Fruit fly (Drosophila melanogaster) whole organism, embryonic: ENCODE data around the gene CG18545.

Source experiments
- Adf1 ChIP-seq: fragments of 200-800 bp; sonication (Bioruptor generic); IDR thresholded peaks from 2 replicates; pipeline ENCODE4 v1.3.6; 2022; ENCODE audit warnings: missing biosample characterization, missing genetic modification characterization
- Bgb ChIP-seq: fragments of 200-800 bp; sonication (Bioruptor generic); IDR thresholded peaks from 2 replicates; pipeline ENCODE4 v1.3.6; 2022; ENCODE audit warnings: missing biosample characterization, missing genetic modification characterization; ENCODE audit not compliant: partially characterized antibody
- CG10321 ChIP-seq: fragments of 200-800 bp; sonication (Bioruptor generic); IDR thresholded peaks from 2 replicates; pipeline ENCODE4 v1.3.6; 2022; ENCODE audit warnings: missing biosample characterization, missing genetic modification characterization
- CG11456 ChIP-seq: fragments of 200-800 bp; sonication (Bioruptor generic); IDR thresholded peaks from 3 replicates; pipeline ENCODE4 v1.3.6; 2022; ENCODE audit warnings: missing biosample characterization, missing genetic modification characterization
- CG11696 ChIP-seq: fragments of 200-800 bp; sonication (Bioruptor generic); IDR thresholded peaks from 2 replicates; pipeline ENCODE4 v1.3.6; 2022; ENCODE audit warnings: missing biosample characterization, missing genetic modification characterization
- CG14014 ChIP-seq: fragments of 200-800 bp; sonication (Bioruptor generic); IDR thresholded peaks from 2 replicates; pipeline ENCODE4 v1.3.6; 2022; ENCODE audit warnings: missing biosample characterization, missing genetic modification characterization
- CG15011 ChIP-seq: fragments of 200-800 bp; sonication (Bioruptor generic); optimal IDR thresholded peaks from 3 replicates; lab custom pipeline; 2018; ENCODE audit warnings: missing biosample characterization, mild to moderate bottlenecking, missing genetic modification characterization
- CG15073 ChIP-seq: fragments of 200-800 bp; sonication (Bioruptor generic); optimal IDR thresholded peaks from 2 replicates; lab custom pipeline; 2016; ENCODE audit warnings: missing biosample characterization, missing genetic modification characterization
- CG15696 ChIP-seq: fragments of 200-800 bp; sonication (Bioruptor generic); optimal IDR thresholded peaks from 2 replicates; lab custom pipeline; 2019; ENCODE audit warnings: missing biosample characterization, mild to moderate bottlenecking, missing genetic modification characterization, moderate library complexity
- CG18619 ChIP-seq: fragments of 200-800 bp; sonication (Bioruptor generic); optimal IDR thresholded peaks from 3 replicates; lab custom pipeline; 2017; ENCODE audit warnings: missing biosample characterization, mild to moderate bottlenecking, missing genetic modification characterization
- CG2678 ChIP-seq: fragments of 200-800 bp; sonication (Bioruptor generic); optimal IDR thresholded peaks from 3 replicates; lab custom pipeline; 2019; ENCODE audit warnings: missing biosample characterization, mild to moderate bottlenecking, missing genetic modification characterization, moderate library complexity
- CG32532 ChIP-seq: fragments of 200-800 bp; sonication (Bioruptor generic); IDR thresholded peaks from 2 replicates; pipeline ENCODE4 v1.3.6; 2022; ENCODE audit warnings: missing biosample characterization, missing genetic modification characterization
- CG32772 ChIP-seq: fragments of 200-800 bp; sonication (Bioruptor generic); IDR thresholded peaks from 2 replicates; pipeline ENCODE4 v1.3.6; 2022; ENCODE audit warnings: missing biosample characterization, missing genetic modification characterization
- CG6813 ChIP-seq: fragments of 200-800 bp; sonication (Bioruptor generic); optimal IDR thresholded peaks from 2 replicates; lab custom pipeline; 2017; ENCODE audit warnings: missing biosample characterization, missing genetic modification characterization, mild to moderate bottlenecking, moderate library complexity, missing genetic modification reagents
- CG8924 ChIP-seq: fragments of 200-800 bp; optimal IDR thresholded peaks from 3 replicates; lab custom pipeline; 2019; ENCODE audit warnings: missing biosample characterization, mild to moderate bottlenecking, missing genetic modification characterization, moderate library complexity
- CG9727 ChIP-seq: fragments of 200-800 bp; sonication (Bioruptor generic); optimal IDR thresholded peaks from 3 replicates; lab custom pipeline; 2017; ENCODE audit warnings: missing biosample characterization, mild to moderate bottlenecking, missing genetic modification characterization
- D19B ChIP-seq: fragments of 200-800 bp; sonication (Bioruptor generic); optimal IDR thresholded peaks from 2 replicates; lab custom pipeline; 2017; ENCODE audit warnings: missing biosample characterization, mild to moderate bottlenecking, missing genetic modification characterization
- Deaf1 ChIP-seq: fragments of 200-800 bp; optimal IDR thresholded peaks from 3 replicates; lab custom pipeline; 2019; ENCODE audit warnings: missing biosample characterization, mild to moderate bottlenecking, missing genetic modification characterization, moderate library complexity
- Ets65A ChIP-seq: fragments of 200-800 bp; sonication (Bioruptor generic); peaks from one replicate; lab custom pipeline; 2016; ENCODE audit warnings: missing biosample characterization, missing genetic modification characterization
- Fer2 ChIP-seq: fragments of 200-800 bp; sonication (Bioruptor generic); optimal IDR thresholded peaks from 2 replicates; lab custom pipeline; 2018; ENCODE audit warnings: missing biosample characterization, mild to moderate bottlenecking, missing genetic modification characterization, moderate library complexity
- Lim3 ChIP-seq: fragments of 200-800 bp; sonication (Bioruptor generic); IDR thresholded peaks from 2 replicates; pipeline ENCODE4 v1.3.6; 2022; ENCODE audit warnings: missing biosample characterization, missing genetic modification characterization
- Med ChIP-seq: fragments of 200-800 bp; sonication (Bioruptor generic); peaks from one replicate; lab custom pipeline; 2016; ENCODE audit warnings: missing biosample characterization, missing genetic modification characterization, mild to moderate bottlenecking, inconsistent platforms, moderate library complexity
- Nf-YB ChIP-seq: fragments of 200-800 bp; sonication (Bioruptor generic); optimal IDR thresholded peaks from 3 replicates; lab custom pipeline; 2019; ENCODE audit warnings: missing biosample characterization, mild to moderate bottlenecking, missing genetic modification characterization, moderate library complexity
- Nf-YC ChIP-seq: fragments of 200-800 bp; optimal IDR thresholded peaks from 3 replicates; lab custom pipeline; 2019; ENCODE audit warnings: missing biosample characterization, mild to moderate bottlenecking, missing genetic modification characterization, moderate library complexity
- Rfx ChIP-seq: fragments of 200-800 bp; sonication (Bioruptor generic); IDR thresholded peaks from 2 replicates; pipeline ENCODE4 v1.3.6; 2022; ENCODE audit warnings: missing biosample characterization, missing genetic modification characterization
- Sox100B ChIP-seq: fragments of 200-800 bp; sonication (Bioruptor generic); optimal IDR thresholded peaks from 3 replicates; lab custom pipeline; 2018; ENCODE audit warnings: missing biosample characterization, mild to moderate bottlenecking, missing genetic modification characterization
- Sox102F ChIP-seq: fragments of 200-800 bp; sonication (Bioruptor generic); optimal IDR thresholded peaks from 2 replicates; lab custom pipeline; 2018; ENCODE audit warnings: missing biosample characterization, mild to moderate bottlenecking, missing genetic modification characterization, moderate library complexity
- amos ChIP-seq: fragments of 200-800 bp; sonication (Bioruptor generic); IDR thresholded peaks from 2 replicates; pipeline ENCODE4 v1.3.6; 2022; ENCODE audit warnings: missing biosample characterization, missing genetic modification characterization; ENCODE audit not compliant: partially characterized antibody
- cg ChIP-seq: fragments of 200-800 bp; sonication (Bioruptor generic); optimal IDR thresholded peaks from 3 replicates; lab custom pipeline; 2019; ENCODE audit warnings: missing biosample characterization, mild to moderate bottlenecking, missing genetic modification characterization, moderate library complexity
- chinmo ChIP-seq: fragments of 200-800 bp; sonication (Bioruptor generic); IDR thresholded peaks from 4 replicates; pipeline ENCODE4 v1.3.6; 2022; ENCODE audit warnings: missing biosample characterization, missing genetic modification characterization; ENCODE audit not compliant: partially characterized antibody
- crol ChIP-seq: fragments of 200-800 bp; sonication (Bioruptor generic); IDR thresholded peaks from 2 replicates; pipeline ENCODE4 v1.3.6; 2022; ENCODE audit warnings: missing biosample characterization, missing genetic modification characterization
- dmrt11E ChIP-seq: fragments of 200-800 bp; sonication (Bioruptor generic); optimal IDR thresholded peaks from 3 replicates; lab custom pipeline; 2018; ENCODE audit warnings: missing biosample characterization, mild to moderate bottlenecking, missing genetic modification characterization, moderate library complexity
- en ChIP-seq: fragments of 200-800 bp; sonication (Bioruptor generic); optimal IDR thresholded peaks from 2 replicates; lab custom pipeline; 2016; ENCODE audit warnings: missing biosample characterization, missing genetic modification characterization
- ewg ChIP-seq: fragments of 200-800 bp; sonication (Bioruptor generic); optimal IDR thresholded peaks from 3 replicates; lab custom pipeline; 2017; ENCODE audit warnings: mild to moderate bottlenecking, missing biosample characterization, missing genetic modification reagents, missing genetic modification characterization
- insv ChIP-seq, 2 experiments: fragments of 200-800 bp; sonication (Bioruptor generic); optimal IDR thresholded peaks; 3 replicates each; lab custom pipeline; 2016 to 2018; ENCODE audit warnings: missing biosample characterization in 2 of 2, missing genetic modification characterization in 2 of 2
- ken ChIP-seq: fragments of 200-800 bp; sonication (Bioruptor generic); IDR thresholded peaks from 3 replicates; pipeline ENCODE4 v1.3.6; 2022; ENCODE audit warnings: missing biosample characterization, missing genetic modification characterization
- knrl ChIP-seq: fragments of 200-800 bp; sonication (Bioruptor generic); IDR thresholded peaks from 3 replicates; pipeline ENCODE4 v1.3.6; 2022; ENCODE audit warnings: missing biosample characterization, missing genetic modification characterization; ENCODE audit not compliant: partially characterized antibody
- nom ChIP-seq: fragments of 200-800 bp; sonication (Bioruptor generic); optimal IDR thresholded peaks from 2 replicates; lab custom pipeline; 2017; ENCODE audit warnings: missing biosample characterization, missing genetic modification characterization, mild to moderate bottlenecking, moderate library complexity, missing genetic modification reagents
- pan ChIP-seq, 4 experiments: fragments of >200 bp in 3 of 4; fragments of 200-800 bp in 1 of 4; sonication (Bioruptor generic) in 1 of 4; optimal IDR thresholded peaks in 3 of 4; IDR thresholded peaks in 1 of 4; 2 replicates each; pipeline versions ENCODE4 v1.3.6 to Lab custom; 2017 to 2022; ENCODE audit warnings: missing biosample characterization in 2 of 4, missing genetic modification characterization in 2 of 4, mixed read lengths in 1 of 4
- prd ChIP-seq, 3 experiments: fragments of >200 bp in 2 of 3; fragments of 200-800 bp in 1 of 3; sonication (Bioruptor generic) in 1 of 3; optimal IDR thresholded peaks in 2 of 3; IDR thresholded peaks in 1 of 3; 2 replicates in 2 of 3; 3 replicates in 1 of 3; pipeline versions ENCODE4 v1.3.6 to Lab custom; 2017 to 2022; ENCODE audit warnings: missing biosample characterization in 1 of 3, missing genetic modification characterization in 1 of 3
- psq ChIP-seq: fragments of 200-800 bp; sonication (Bioruptor generic); optimal IDR thresholded peaks from 2 replicates; lab custom pipeline; 2017; ENCODE audit warnings: missing biosample characterization, missing genetic modification characterization
- repo ChIP-seq: fragments of 200-800 bp; sonication (Bioruptor generic); optimal IDR thresholded peaks from 2 replicates; lab custom pipeline; 2016; ENCODE audit warnings: missing biosample characterization, missing genetic modification characterization
- schlank ChIP-seq: fragments of 200-800 bp; sonication (Bioruptor generic); optimal IDR thresholded peaks from 2 replicates; lab custom pipeline; 2018; ENCODE audit warnings: missing biosample characterization, mild to moderate bottlenecking, missing genetic modification characterization
- seq ChIP-seq: fragments of 200-800 bp; sonication (Bioruptor generic); IDR thresholded peaks from 2 replicates; pipeline ENCODE4 v1.3.6; 2022; ENCODE audit warnings: missing biosample characterization, missing genetic modification characterization
- tgo ChIP-seq: fragments of 200-800 bp; sonication (Bioruptor generic); IDR thresholded peaks from 3 replicates; pipeline ENCODE4 v1.3.6; 2022; ENCODE audit warnings: missing biosample characterization, missing genetic modification characterization
- tll ChIP-seq, 2 experiments: fragments of 200-800 bp in 1 of 2; fragments of >200 bp in 1 of 2; sonication (Bioruptor generic) in 1 of 2; optimal IDR thresholded peaks; 2 replicates each; lab custom pipeline; 2017 to 2019; ENCODE audit warnings: missing biosample characterization in 2 of 2, missing genetic modification characterization in 2 of 2, mild to moderate bottlenecking in 1 of 2, moderate library complexity in 1 of 2
- wdn ChIP-seq: fragments of 200-800 bp; sonication (Bioruptor generic); IDR thresholded peaks from 2 replicates; pipeline ENCODE4 v1.3.6; 2022; ENCODE audit warnings: missing biosample characterization, missing genetic modification characterization

Gene CG18545

dm6 chr3R:10364287-10364686, 23.5 kb downstream of the CG18545 start:
- no peak for TF ChIP-seq repo (GFP tag; lab: Kevin White, UChicago)
- TF ChIP-seq Sox100B = no peak
- peak; percentile 66 for TF ChIP-seq ewg (GFP tag; lab: Kevin White, UChicago)
- 0 out of 2 replicates have a peak, but pooled peaks have one; percentile 8 for TF ChIP-seq CG14014
- no peak for TF ChIP-seq Ets65A (GFP tag; lab: Kevin White, UChicago)
- TF ChIP-seq Fer2 (tag; lab: Kevin White, UChicago) = no peak
- TF ChIP-seq Nf-YB (GFP tag; lab: Kevin White, UChicago) = peak; percentile 83
- no peak for TF ChIP-seq tgo (GFP tag; lab: Robert Waterston, UW)
- TF ChIP-seq wdn (GFP tag; lab: Robert Waterston, UW) = no peak
- TF ChIP-seq CG2678 (tag; lab: Kevin White, UChicago) = no peak
- no peak for TF ChIP-seq Bgb (GFP tag; lab: Robert Waterston, UW)
- TF ChIP-seq CG11696 (GFP tag; lab: Robert Waterston, UW) = no peak
- TF ChIP-seq CG15073 (GFP tag; lab: Kevin White, UChicago) = no peak
- TF ChIP-seq CG15011 = no peak
- TF ChIP-seq CG6813 (GFP tag; lab: Kevin White, UChicago) = no peak
- no peak for TF ChIP-seq Adf1
- peak; percentile 84 for TF ChIP-seq Deaf1 (tag; lab: Kevin White, UChicago)
- TF ChIP-seq insv (GFP tag; optimal IDR thresholded peaks at IDR 0.05; lab: Kevin White, UChicago) = no peak
- TF ChIP-seq schlank (tag; lab: Kevin White, UChicago) = no peak
- TF ChIP-seq amos = no peak
- TF ChIP-seq CG15696 (tag; lab: Kevin White, UChicago) = no peak
- no peak for TF ChIP-seq CG18619 (GFP tag; lab: Kevin White, UChicago)
- TF ChIP-seq Lim3 (GFP tag; lab: Robert Waterston, UW) = no peak
- peak; percentile 88 for TF ChIP-seq Nf-YC (tag; lab: Kevin White, UChicago)
- TF ChIP-seq psq = no peak
- TF ChIP-seq dmrt11E = no peak
- TF ChIP-seq prd (optimal IDR thresholded peaks at IDR 0.05; lab: Kevin White, UChicago) = no peak
- no peak for TF ChIP-seq prd (GFP tag; IDR thresholded peaks at IDR 0.05; lab: Robert Waterston, UW)
- TF ChIP-seq tll (GFP tag; optimal IDR thresholded peaks at IDR 0.05; lab: Kevin White, UChicago) = no peak

DNA sequence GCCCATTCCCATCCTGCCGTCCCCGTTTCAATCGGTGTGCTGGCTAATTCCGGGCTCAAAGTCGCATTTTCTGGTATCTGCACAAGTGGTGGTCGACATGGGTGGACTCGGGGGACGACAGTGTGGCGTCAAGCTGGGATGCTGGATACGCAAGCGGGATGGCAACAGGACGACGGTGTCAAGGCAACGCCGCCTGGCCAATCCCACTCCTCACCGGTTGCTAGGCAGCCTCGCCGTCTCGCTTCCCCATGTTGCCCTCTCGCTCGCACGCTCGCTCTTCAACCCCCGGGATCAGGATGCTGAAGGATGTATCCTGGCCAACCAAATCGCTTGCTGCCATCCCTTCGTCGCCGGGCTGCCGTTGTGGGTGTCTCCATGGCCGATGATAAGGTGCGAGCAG, 27.5 kb downstream of the CG18545 start:
- no peak for TF ChIP-seq en (GFP tag; lab: Kevin White, UChicago)
- TF ChIP-seq prd (optimal IDR thresholded peaks at IDR 0.05; lab: Kevin White, UChicago) = no peak
- 0 out of 3 replicates have a peak, but pooled peaks have one; percentile 3 for TF ChIP-seq prd (GFP tag; IDR thresholded peaks at IDR 0.05; lab: Robert Waterston, UW)
- no peak for TF ChIP-seq chinmo (GFP tag; lab: Robert Waterston, UW)
- TF ChIP-seq ken (GFP tag; lab: Robert Waterston, UW) = no peak
- peak; percentile 99 for TF ChIP-seq Nf-YC (tag; lab: Kevin White, UChicago)
- peak; percentile 42 for TF ChIP-seq CG9727 (GFP tag; lab: Kevin White, UChicago)
- TF ChIP-seq nom = no peak
- peak; percentile 95 for TF ChIP-seq CG10321 (GFP tag; lab: Robert Waterston, UW)
- no peak for TF ChIP-seq CG32532 (GFP tag; lab: Robert Waterston, UW)
- peak; percentile 96 for TF ChIP-seq seq
- TF ChIP-seq Rfx (GFP tag; lab: Robert Waterston, UW) = peak; percentile 95
- TF ChIP-seq cg = no peak
- TF ChIP-seq Sox102F (GFP tag; lab: Kevin White, UChicago) = no peak
- TF ChIP-seq ewg (GFP tag; lab: Kevin White, UChicago) = peak; percentile 49
- TF ChIP-seq CG8924 (tag; lab: Kevin White, UChicago) = no peak
- TF ChIP-seq CG32772 (GFP tag; lab: Robert Waterston, UW) = no peak
- TF ChIP-seq D19B (GFP tag; lab: Kevin White, UChicago) = no peak
- TF ChIP-seq Med (GFP tag; lab: Kevin White, UChicago) = peak; percentile 31
- TF ChIP-seq CG15073 (GFP tag; lab: Kevin White, UChicago) = peak; percentile 87
- peak; percentile 98 for TF ChIP-seq Nf-YB (GFP tag; lab: Kevin White, UChicago)
- TF ChIP-seq CG11456 (GFP tag; lab: Robert Waterston, UW) = 0 out of 3 replicates have a peak, but pooled peaks have one; percentile 34
- peak; percentile 44; the same call in 1 of the 2 replicates for TF ChIP-seq Adf1
- TF ChIP-seq Ets65A (GFP tag; lab: Kevin White, UChicago) = peak; percentile 27
- TF ChIP-seq knrl = 0 out of 3 replicates have a peak, but pooled peaks have one; percentile 13
- TF ChIP-seq crol (GFP tag; lab: Robert Waterston, UW) = peak; percentile 47
- no peak for TF ChIP-seq pan (optimal IDR thresholded peaks at IDR 0.05; lab: Kevin White, UChicago)
- TF ChIP-seq pan (GFP tag; optimal IDR thresholded peaks at IDR 0.05 in 1 of 2, IDR thresholded peaks at IDR 0.05 in 1 of 2) = no peak
